Worm (Caenorhabditis elegans) whole organism, L1 larva: Measurements from ENCODE around the gene brf-1.

ENCODE experiments used
- C16A3.4 ChIP-seq: fragments of 150-350 bp; optimal IDR thresholded peaks from 2 replicates; lab custom pipeline; 2014; ENCODE audit warnings: missing biosample characterization, missing genetic modification characterization
- blmp-1 ChIP-seq: fragments of 150-350 bp; optimal IDR thresholded peaks from 2 replicates; lab custom pipeline; 2014; ENCODE audit warnings: missing biosample characterization, missing genetic modification characterization
- ceh-90 ChIP-seq: sonication (generic microtip); optimal IDR thresholded peaks from 2 replicates; lab custom pipeline; 2016; ENCODE audit warnings: missing genetic modification characterization, missing compliant biosample characterization
- ces-1 ChIP-seq: fragments of 150-350 bp; optimal IDR thresholded peaks from 2 replicates; lab custom pipeline; 2014; ENCODE audit warnings: missing biosample characterization, missing genetic modification reagents, missing genetic modification characterization
- dsc-1 ChIP-seq: sonication (generic microtip); optimal IDR thresholded peaks from 2 replicates; lab custom pipeline; 2016; ENCODE audit warnings: mild to moderate bottlenecking, missing genetic modification characterization, missing compliant biosample characterization
- elt-2 ChIP-seq: sonication (generic microtip); optimal IDR thresholded peaks from 2 replicates; lab custom pipeline; 2016; ENCODE audit warnings: missing genetic modification characterization, mild to moderate bottlenecking, inconsistent platforms, missing compliant biosample characterization, missing genetic modification reagents
- elt-3 ChIP-seq, 6 experiments: fragments of 150-350 bp in 1 of 6; sonication (generic microtip); optimal IDR thresholded peaks; 2 replicates each; lab custom pipeline; 2017 to 2018; ENCODE audit warnings: missing biosample characterization in 6 of 6, missing genetic modification characterization in 6 of 6, inconsistent platforms in 1 of 6
- grh-1 ChIP-seq: fragments of 200-800 bp; sonication (Bioruptor generic); IDR thresholded peaks from 2 replicates; pipeline ENCODE4 v1.3.6; 2022; ENCODE audit warnings: missing genetic modification reagents, missing genetic modification characterization, missing compliant biosample characterization
- isw-1 ChIP-seq: fragments of 200-800 bp; sonication (Bioruptor generic); IDR thresholded peaks from 2 replicates; pipeline ENCODE4 v1.3.6; 2022; ENCODE audit warnings: missing genetic modification characterization, missing compliant biosample characterization
- jun-1 ChIP-seq: fragments of 150-350 bp; optimal IDR thresholded peaks from 2 replicates; lab custom pipeline; 2014; ENCODE audit warnings: missing biosample characterization, missing genetic modification reagents, missing genetic modification characterization
- lin-14 ChIP-seq: fragments of 200-800 bp; sonication (Bioruptor generic); optimal IDR thresholded peaks from 2 replicates; lab custom pipeline; 2018; ENCODE audit warnings: mild to moderate bottlenecking, missing genetic modification characterization, moderate library complexity, missing compliant biosample characterization
- lin-39 ChIP-seq: fragments of 150-350 bp; optimal IDR thresholded peaks from 2 replicates; lab custom pipeline; 2014; ENCODE audit warnings: missing biosample characterization, missing genetic modification reagents, missing genetic modification characterization
- lir-3 ChIP-seq: sonication (generic microtip); optimal IDR thresholded peaks from 2 replicates; lab custom pipeline; 2016; ENCODE audit warnings: mild to moderate bottlenecking, missing genetic modification characterization, moderate library complexity, missing compliant biosample characterization; ENCODE audit not compliant: poor library complexity
- lsy-2 ChIP-seq, 2 experiments: fragments of 150-350 bp; optimal IDR thresholded peaks; 2 replicates each; lab custom pipeline; 2014; ENCODE audit warnings: missing biosample characterization in 2 of 2, missing genetic modification characterization in 2 of 2
- mdl-1 ChIP-seq, 2 experiments: fragments of 150-350 bp; optimal IDR thresholded peaks; 2 replicates each; lab custom pipeline; 2014 to 2017; ENCODE audit warnings: missing biosample characterization in 2 of 2, missing genetic modification characterization in 2 of 2, inconsistent platforms in 1 of 2
- nhr-19 ChIP-seq: fragments of 200-800 bp; sonication (Bioruptor generic); conservative IDR thresholded peaks from 2 replicates; pipeline ENCODE4 v1.3.6; 2022; ENCODE audit warnings: missing genetic modification characterization, missing compliant biosample characterization
- nhr-20 ChIP-seq: sonication (generic microtip); optimal IDR thresholded peaks from 2 replicates; lab custom pipeline; 2016; ENCODE audit warnings: mild to moderate bottlenecking, missing genetic modification characterization, missing compliant biosample characterization
- nhr-71 ChIP-seq: sonication (generic microtip); optimal IDR thresholded peaks from 2 replicates; lab custom pipeline; 2016; ENCODE audit warnings: mild to moderate bottlenecking, missing genetic modification characterization, moderate library complexity, missing compliant biosample characterization
- nhr-85 ChIP-seq: sonication (generic microtip); peaks from one replicate; lab custom pipeline; 2016; ENCODE audit warnings: missing genetic modification characterization, inconsistent platforms, missing compliant biosample characterization
- nhr-90 ChIP-seq: sonication (generic microtip); optimal IDR thresholded peaks from 2 replicates; lab custom pipeline; 2016; ENCODE audit warnings: mild to moderate bottlenecking, missing genetic modification characterization, missing compliant biosample characterization; ENCODE audit not compliant: poor library complexity
- pax-3 ChIP-seq: fragments of 200-800 bp; sonication (Bioruptor generic); optimal IDR thresholded peaks from 2 replicates; lab custom pipeline; 2018; ENCODE audit warnings: mild to moderate bottlenecking, missing genetic modification characterization, moderate library complexity, missing compliant biosample characterization
- pqm-1 ChIP-seq: sonication (generic microtip); optimal IDR thresholded peaks from 3 replicates; lab custom pipeline; 2017; ENCODE audit warnings: missing biosample characterization, missing genetic modification characterization
- rnt-1 ChIP-seq: sonication (generic microtip); optimal IDR thresholded peaks from 2 replicates; lab custom pipeline; 2016; ENCODE audit warnings: mild to moderate bottlenecking, missing genetic modification characterization, moderate library complexity, missing compliant biosample characterization
- skn-1 ChIP-seq: fragments of 150-350 bp; optimal IDR thresholded peaks from 2 replicates; lab custom pipeline; 2014; ENCODE audit warnings: missing biosample characterization, missing genetic modification characterization
- snu-23 ChIP-seq: sonication (generic microtip); optimal IDR thresholded peaks from 2 replicates; lab custom pipeline; 2016; ENCODE audit warnings: missing genetic modification characterization, missing compliant biosample characterization
- sox-4 ChIP-seq: sonication (generic microtip); optimal IDR thresholded peaks from 2 replicates; lab custom pipeline; 2016; ENCODE audit warnings: missing genetic modification characterization, missing compliant biosample characterization
- sptf-1 ChIP-seq: fragments of 150-350 bp; optimal IDR thresholded peaks from 2 replicates; lab custom pipeline; 2014; ENCODE audit warnings: missing biosample characterization, missing genetic modification characterization
- sup-37 ChIP-seq: fragments of 200-800 bp; sonication (Bioruptor generic); optimal IDR thresholded peaks from 2 replicates; lab custom pipeline; 2018; ENCODE audit warnings: mild to moderate bottlenecking, missing genetic modification characterization, missing compliant biosample characterization
- tbx-2 ChIP-seq: sonication (generic microtip); optimal IDR thresholded peaks from 2 replicates; lab custom pipeline; 2016; ENCODE audit warnings: missing genetic modification characterization, missing compliant biosample characterization
- tlp-1 ChIP-seq: fragments of 150-350 bp; optimal IDR thresholded peaks from 2 replicates; lab custom pipeline; 2014; ENCODE audit warnings: missing biosample characterization, missing genetic modification characterization
- unc-30 ChIP-seq: sonication (generic microtip); optimal IDR thresholded peaks from 2 replicates; lab custom pipeline; 2017; ENCODE audit warnings: missing biosample characterization, missing genetic modification characterization
- unc-86 ChIP-seq: sonication (generic microtip); optimal IDR thresholded peaks from 2 replicates; lab custom pipeline; 2016; ENCODE audit warnings: missing genetic modification characterization, missing compliant biosample characterization
- xbp-1 ChIP-seq: sonication (generic microtip); optimal IDR thresholded peaks from 2 replicates; lab custom pipeline; 2016; ENCODE audit warnings: missing genetic modification characterization, missing compliant biosample characterization
- zip-4 ChIP-seq: fragments of 200-800 bp; sonication (Bioruptor generic); optimal IDR thresholded peaks from 2 replicates; lab custom pipeline; 2018; ENCODE audit warnings: mild to moderate bottlenecking, missing genetic modification characterization, moderate library complexity, missing compliant biosample characterization
- ztf-11 ChIP-seq, 2 experiments: sonication (generic microtip); optimal IDR thresholded peaks; 2 replicates each; lab custom pipeline; 2016 to 2017; ENCODE audit warnings: missing genetic modification characterization in 2 of 2, missing biosample characterization in 1 of 2, missing compliant biosample characterization in 1 of 2

Gene brf-1

DNA sequence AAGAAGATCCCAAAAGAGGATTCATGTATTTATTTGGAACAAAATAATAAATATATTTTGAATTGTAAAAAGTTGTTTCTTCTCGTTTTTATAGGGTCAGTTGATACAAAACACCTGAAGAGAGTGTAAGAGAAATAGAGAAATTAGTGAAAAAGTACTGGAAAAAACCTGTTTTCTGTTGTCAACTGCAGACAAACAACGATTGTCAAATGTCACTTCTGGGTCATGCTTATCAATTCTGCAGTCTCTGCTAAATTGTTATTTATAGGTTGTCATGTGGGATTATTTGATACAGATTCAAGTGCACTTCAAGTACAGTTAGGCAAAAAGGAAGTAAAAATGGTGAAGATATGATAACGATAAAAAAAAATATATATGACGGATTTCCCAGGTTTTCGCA, 33.1 kb upstream of the brf-1 start (continued):
- no peak for TF ChIP-seq sup-37 (GFP tag; lab: Kevin White, UChicago)
- no peak for TF ChIP-seq rnt-1 (tag; lab: Kevin White, UChicago)

DNA sequence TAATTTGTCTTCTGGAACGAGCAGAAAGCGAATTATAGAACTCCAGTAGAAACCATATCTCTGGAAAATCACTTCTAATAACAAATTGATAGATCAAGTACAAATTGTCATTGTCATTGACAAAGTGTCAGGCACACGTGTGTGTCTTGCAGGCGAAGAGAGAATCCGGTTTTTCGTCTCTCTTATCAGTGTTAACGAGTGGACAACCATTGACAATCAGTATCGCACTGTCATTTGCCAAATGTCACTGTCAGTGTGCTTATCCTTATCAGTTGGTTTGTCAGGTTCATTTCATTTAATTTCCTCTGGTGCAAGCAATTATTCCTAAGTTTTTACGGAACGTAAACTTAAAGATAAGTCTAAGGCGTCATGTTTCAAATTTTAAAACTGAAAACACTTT, 32.1 kb upstream of the brf-1 start:
- TF ChIP-seq zip-4 (GFP tag; lab: Kevin White, UChicago) (no peak), lin-39 (tag; lab: Kevin White, UChicago) (no peak), grh-1 (GFP tag; lab: Robert Waterston, UW) (no peak), C16A3.4 (tag; lab: Kevin White, UChicago) (no peak), pqm-1 (tag; lab: Kevin White, UChicago) (peak; percentile 61), mdl-1 (tag; optimal IDR thresholded peaks at IDR 0.05; lab: Kevin White, UChicago) (peak in 1 of 2 experiments; percentile 16), pax-3 (tag; lab: Kevin White, UChicago) (no peak), ces-1 (GFP tag; lab: Kevin White, UChicago) (no peak), snu-23 (GFP tag; lab: Kevin White, UChicago) (no peak), elt-2 (tag; lab: Kevin White, UChicago) (peak; percentile 71), lin-14 (GFP tag; lab: Kevin White, UChicago) (peak; percentile 31), tlp-1 (tag; lab: Kevin White, UChicago) (no peak), nhr-20 (tag; lab: Kevin White, UChicago) (peak; percentile 12)

DNA sequence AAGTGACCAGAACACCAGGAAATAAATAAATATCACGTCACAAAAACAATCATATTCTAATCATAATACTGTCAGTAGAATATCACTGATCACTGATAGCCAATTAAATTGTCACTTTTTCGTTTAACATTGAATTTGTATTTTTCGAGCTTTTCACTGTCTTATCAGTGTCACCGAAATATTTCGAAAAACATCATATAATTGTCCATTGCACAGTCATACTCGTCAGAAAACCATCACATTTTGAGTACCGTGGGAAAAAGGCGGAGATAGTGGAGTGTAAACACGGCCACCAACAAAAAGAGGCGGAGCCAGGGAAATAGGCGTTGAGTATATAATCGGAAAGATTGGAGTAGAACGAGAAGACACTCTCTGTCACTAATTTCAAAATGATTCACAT, 28.4 kb upstream of the brf-1 start:
- no peak for TF ChIP-seq isw-1 (GFP tag; lab: Robert Waterston, UW)
- no peak for TF ChIP-seq sox-4 (tag; lab: Kevin White, UChicago)
- TF ChIP-seq nhr-71 = peak; percentile 24
- peak; percentile 20 for TF ChIP-seq nhr-20 (tag; lab: Kevin White, UChicago)
- TF ChIP-seq elt-2 (tag; lab: Kevin White, UChicago) = peak; percentile 88
- TF ChIP-seq ceh-90 = no peak
- TF ChIP-seq, all 84 proteins: peak for 3

DNA sequence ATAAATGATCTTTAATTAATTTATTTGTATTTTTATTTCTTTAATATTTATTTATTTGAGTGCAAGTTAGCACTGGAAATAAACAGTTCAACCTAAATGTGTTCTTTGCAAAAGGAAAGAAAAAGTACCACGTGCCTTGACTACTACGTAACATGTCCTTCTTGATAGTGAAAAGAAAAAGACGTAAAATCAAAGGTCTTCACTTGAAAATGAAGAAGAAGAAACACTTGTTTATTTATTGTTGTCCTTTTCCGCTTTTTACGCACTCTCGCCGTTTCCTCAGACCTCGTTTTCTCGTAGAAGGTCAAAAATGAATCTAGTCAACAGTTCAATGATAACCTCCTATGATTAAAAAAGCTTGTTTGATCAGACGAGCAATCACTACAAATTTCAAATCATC, 27.7 kb upstream of the brf-1 start:
- TF ChIP-seq tbx-2 (tag; lab: Kevin White, UChicago) (peak; percentile 10), grh-1 (GFP tag; lab: Robert Waterston, UW) (no peak), lin-14 (GFP tag; lab: Kevin White, UChicago) (peak; percentile 53), elt-3 (tag; optimal IDR thresholded peaks at IDR 0.05; lab: Kevin White, UChicago) (peak in 2 of 6 experiments; percentile 47 to 54), lir-3 (no peak), nhr-85 (tag; lab: Kevin White, UChicago) (no peak), lsy-2 (tag; optimal IDR thresholded peaks at IDR 0.05; lab: Kevin White, UChicago) (peak in 1 of 2 experiments; percentile 13), nhr-20 (tag; lab: Kevin White, UChicago) (peak; percentile 61), xbp-1 (tag; lab: Kevin White, UChicago) (no peak), nhr-19 (GFP tag; lab: Robert Waterston, UW) (0 out of 2 replicates have a peak, but pooled peaks have one; percentile 5), blmp-1 (tag; lab: Kevin White, UChicago) (peak; percentile 86), nhr-71 (peak; percentile 33), unc-30 (no peak), skn-1 (tag; lab: Kevin White, UChicago) (no peak), sup-37 (GFP tag; lab: Kevin White, UChicago) (no peak), snu-23 (GFP tag; lab: Kevin White, UChicago) (peak; percentile 16)

ce11 chrII:7279808-7280207, 25.9 kb upstream of the brf-1 start:
- TF ChIP-seq isw-1 (GFP tag; lab: Robert Waterston, UW) (no peak), blmp-1 (tag; lab: Kevin White, UChicago) (peak; percentile 67), snu-23 (GFP tag; lab: Kevin White, UChicago) (peak; percentile 37), ztf-11 (tag; optimal IDR thresholded peaks at IDR 0.05; lab: Kevin White, UChicago) (no peak), nhr-20 (tag; lab: Kevin White, UChicago) (peak; percentile 76), unc-86 (no peak), elt-3 (tag; optimal IDR thresholded peaks at IDR 0.05; lab: Kevin White, UChicago) (peak in 2 of 6 experiments; percentile 29 to 63), sptf-1 (tag; lab: Kevin White, UChicago) (no peak), lin-14 (GFP tag; lab: Kevin White, UChicago) (peak; percentile 30), dsc-1 (tag; lab: Kevin White, UChicago) (no peak), nhr-71 (peak; percentile 61), nhr-85 (tag; lab: Kevin White, UChicago) (peak; percentile 80), jun-1 (tag; lab: Kevin White, UChicago) (no peak), nhr-19 (GFP tag; lab: Robert Waterston, UW) (peak; percentile 42), tbx-2 (tag; lab: Kevin White, UChicago) (peak; percentile 25), nhr-90 (peak; percentile 22)
